Worm (Caenorhabditis elegans) whole organism, early embryonic: Measurements from ENCODE around the gene Y25C1A.13.

Source experiments
- F13C5.2 ChIP-seq: sonication (generic microtip); optimal IDR thresholded peaks from 2 replicates; lab custom pipeline; 2017; ENCODE audit warnings: mild to moderate bottlenecking, missing genetic modification characterization, inconsistent platforms, missing compliant biosample characterization
- aly-1 ChIP-seq: sonication (generic microtip); optimal IDR thresholded peaks from 2 replicates; lab custom pipeline; 2016; ENCODE audit warnings: missing genetic modification characterization, missing compliant biosample characterization
- ama-1 ChIP-seq: fragments of 150-350 bp; optimal IDR thresholded peaks from 2 replicates; lab custom pipeline; 2014
- ceh-13 ChIP-seq: fragments of 200-800 bp; sonication (Bioruptor generic); optimal IDR thresholded peaks from 2 replicates; lab custom pipeline; 2018; ENCODE audit warnings: mild to moderate bottlenecking, missing genetic modification characterization, missing compliant biosample characterization
- ceh-36 ChIP-seq: sonication (generic microtip); optimal IDR thresholded peaks from 2 replicates; lab custom pipeline; 2016; ENCODE audit warnings: missing genetic modification characterization, inconsistent platforms, missing compliant biosample characterization
- ets-7 ChIP-seq: sonication (generic microtip); optimal IDR thresholded peaks from 2 replicates; lab custom pipeline; 2016; ENCODE audit warnings: missing genotype, missing genetic modification characterization, missing compliant biosample characterization
- flt-1 ChIP-seq: fragments of 200-800 bp; sonication (Bioruptor generic); IDR thresholded peaks from 2 replicates; pipeline ENCODE4 v1.3.6; 2022; ENCODE audit warnings: missing genetic modification characterization, missing compliant biosample characterization
- hmg-4 ChIP-seq: fragments of 200-800 bp; sonication (Bioruptor generic); optimal IDR thresholded peaks from 2 replicates; lab custom pipeline; 2018; ENCODE audit warnings: mild to moderate bottlenecking, missing genetic modification characterization, missing compliant biosample characterization
- hnd-1 ChIP-seq: sonication (generic microtip); optimal IDR thresholded peaks from 2 replicates; lab custom pipeline; 2016; ENCODE audit warnings: missing genetic modification characterization, missing compliant biosample characterization
- scrt-1 ChIP-seq: fragments of 200-800 bp; sonication (Bioruptor generic); IDR thresholded peaks from 2 replicates; pipeline ENCODE4 v1.3.6; 2022; ENCODE audit warnings: missing genetic modification characterization, missing compliant biosample characterization
- sea-1 ChIP-seq: fragments of 200-800 bp; sonication (Bioruptor generic); conservative IDR thresholded peaks from 2 replicates; pipeline ENCODE4 v1.3.6; 2022; ENCODE audit warnings: missing genetic modification characterization, missing compliant biosample characterization
- tbx-11 ChIP-seq: fragments of 200-800 bp; sonication (Bioruptor generic); IDR thresholded peaks from 2 replicates; pipeline ENCODE4 v1.3.6; 2022; ENCODE audit warnings: missing genetic modification characterization, missing compliant biosample characterization
- tra-4 ChIP-seq: sonication (generic microtip); optimal IDR thresholded peaks from 2 replicates; lab custom pipeline; 2017; ENCODE audit warnings: missing genetic modification characterization, missing compliant biosample characterization

- TF ChIP-seq ceh-13 (GFP tag; lab: Kevin White, UChicago) (no peak), ama-1 (no peak), ceh-36 (tag; lab: Kevin White, UChicago) (no peak), sea-1 (GFP tag; lab: Robert Waterston, UW) (no peak), flt-1 (GFP tag; lab: Robert Waterston, UW) (no peak), aly-1 (tag; lab: Kevin White, UChicago) (no peak), scrt-1 (GFP tag; lab: Robert Waterston, UW) (no peak), tbx-11 (GFP tag; lab: Robert Waterston, UW) (no peak), ets-7 (tag; lab: Kevin White, UChicago) (no peak), tra-4 (tag; lab: Kevin White, UChicago) (no peak), F13C5.2 (tag; lab: Kevin White, UChicago) (no peak), hnd-1 (tag; lab: Kevin White, UChicago) (no peak), hmg-4 (GFP tag; lab: Kevin White, UChicago) (no peak)
Observed at ce11 chrII:3137804-3138203, 26.8 kb upstream of the Y25C1A.13 start, which contains the start of gene sri-54.
